Worm (Caenorhabditis elegans) whole organism, L3 larva: Measurements from ENCODE around the gene gtf-2A2.

ENCODE experiments used
- R02D3.7 ChIP-seq: fragments of 150-350 bp; optimal IDR thresholded peaks from 2 replicates; lab custom pipeline; 2014; ENCODE audit warnings: missing biosample characterization, missing genetic modification characterization
- ZK546.5 ChIP-seq: sonication (generic microtip); optimal IDR thresholded peaks from 2 replicates; lab custom pipeline; 2017; ENCODE audit warnings: missing biosample characterization, missing genetic modification characterization
- aly-2 ChIP-seq: fragments of 150-350 bp; optimal IDR thresholded peaks from 2 replicates; lab custom pipeline; 2014; ENCODE audit warnings: missing biosample characterization, missing genetic modification characterization
- ama-1 ChIP-seq: fragments of 150-350 bp; optimal IDR thresholded peaks from 2 replicates; lab custom pipeline; 2018
- ceh-16 ChIP-seq: sonication (generic microtip); optimal IDR thresholded peaks from 2 replicates; lab custom pipeline; 2017; ENCODE audit warnings: missing biosample characterization, missing genetic modification characterization
- ceh-82 ChIP-seq: fragments of 150-350 bp; optimal IDR thresholded peaks from 2 replicates; lab custom pipeline; 2014; ENCODE audit warnings: missing biosample characterization, missing genetic modification characterization
- ceh-9 ChIP-seq: sonication (generic microtip); optimal IDR thresholded peaks from 2 replicates; lab custom pipeline; 2018; ENCODE audit warnings: missing biosample characterization, missing genetic modification characterization
- daf-12 ChIP-seq: fragments of 150-350 bp; optimal IDR thresholded peaks from 2 replicates; lab custom pipeline; 2014; ENCODE audit warnings: missing biosample characterization, missing genetic modification reagents, missing genetic modification characterization
- egl-5 ChIP-seq: fragments of 150-350 bp; optimal IDR thresholded peaks from 2 replicates; lab custom pipeline; 2017; ENCODE audit warnings: missing biosample characterization, missing genetic modification reagents, missing genetic modification characterization, inconsistent platforms
- elt-1 ChIP-seq: fragments of 150-350 bp; optimal IDR thresholded peaks from 2 replicates; lab custom pipeline; 2014; ENCODE audit warnings: missing biosample characterization, missing genetic modification characterization
- elt-2 ChIP-seq: sonication (generic microtip); optimal IDR thresholded peaks from 2 replicates; lab custom pipeline; 2016; ENCODE audit warnings: missing genetic modification reagents, mild to moderate bottlenecking, missing genetic modification characterization, missing compliant biosample characterization
- elt-3 ChIP-seq, 3 experiments: fragments of 150-350 bp in 1 of 3; sonication (generic microtip) in 2 of 3; optimal IDR thresholded peaks; 2 replicates in 2 of 3; 4 replicates in 1 of 3; lab custom pipeline; 2014 to 2017; ENCODE audit warnings: missing biosample characterization in 3 of 3, missing genetic modification characterization in 3 of 3
- eor-1 ChIP-seq, 2 experiments: fragments of 150-350 bp; optimal IDR thresholded peaks; 2 replicates each; lab custom pipeline; 2014 to 2018; ENCODE audit warnings: missing biosample characterization in 2 of 2, missing genetic modification characterization in 2 of 2
- fkh-10 ChIP-seq: sonication (generic microtip); optimal IDR thresholded peaks from 2 replicates; lab custom pipeline; 2017; ENCODE audit warnings: missing biosample characterization, missing genetic modification reagents, missing genetic modification characterization
- fkh-2 ChIP-seq: fragments of 150-350 bp; optimal IDR thresholded peaks from 2 replicates; lab custom pipeline; 2014; ENCODE audit warnings: missing biosample characterization, missing genetic modification reagents, missing genetic modification characterization
- fos-1 ChIP-seq: fragments of 150-350 bp; optimal IDR thresholded peaks from 2 replicates; lab custom pipeline; 2014; ENCODE audit warnings: missing biosample characterization, missing genetic modification characterization
- hmg-11 ChIP-seq: sonication (generic microtip); optimal IDR thresholded peaks from 2 replicates; lab custom pipeline; 2016; ENCODE audit warnings: missing genetic modification characterization, missing compliant biosample characterization
- lin-15B ChIP-seq: fragments of 150-350 bp; optimal IDR thresholded peaks from 2 replicates; lab custom pipeline; 2014; ENCODE audit warnings: missing biosample characterization, missing genetic modification characterization
- lin-39 ChIP-seq: fragments of 150-350 bp; optimal IDR thresholded peaks from 2 replicates; lab custom pipeline; 2018; ENCODE audit warnings: missing biosample characterization, missing genetic modification reagents, missing genetic modification characterization
- lsy-12 ChIP-seq: sonication (generic microtip); optimal IDR thresholded peaks from 2 replicates; lab custom pipeline; 2016; ENCODE audit warnings: mild to moderate bottlenecking, missing genetic modification characterization, missing compliant biosample characterization
- mdl-1 ChIP-seq: fragments of 150-350 bp; optimal IDR thresholded peaks from 2 replicates; lab custom pipeline; 2014; ENCODE audit warnings: missing biosample characterization, missing genetic modification characterization
- mml-1 ChIP-seq: fragments of 150-350 bp; sonication (generic microtip); optimal IDR thresholded peaks from 3 replicates; lab custom pipeline; 2014; ENCODE audit warnings: missing biosample characterization, missing genetic modification characterization
- nfya-1 ChIP-seq: sonication (generic microtip); optimal IDR thresholded peaks from 2 replicates; lab custom pipeline; 2017; ENCODE audit warnings: missing genetic modification characterization, mild to moderate bottlenecking, missing compliant biosample characterization, antibody characterized with exemption, moderate library complexity; ENCODE audit not compliant: insufficient read depth
- nhr-11 ChIP-seq: fragments of 150-350 bp; optimal IDR thresholded peaks from 2 replicates; lab custom pipeline; 2014; ENCODE audit warnings: missing biosample characterization, missing genetic modification characterization
- nhr-12 ChIP-seq: fragments of 150-350 bp; optimal IDR thresholded peaks from 2 replicates; lab custom pipeline; 2014; ENCODE audit warnings: missing biosample characterization, missing genetic modification characterization
- nhr-237 ChIP-seq: fragments of 150-350 bp; optimal IDR thresholded peaks from 2 replicates; lab custom pipeline; 2014; ENCODE audit warnings: missing biosample characterization, missing genetic modification characterization
- nhr-25 ChIP-seq: sonication (generic microtip); optimal IDR thresholded peaks from 2 replicates; lab custom pipeline; 2017; ENCODE audit warnings: missing biosample characterization, missing genetic modification characterization
- nhr-28 ChIP-seq: fragments of 150-350 bp; optimal IDR thresholded peaks from 2 replicates; lab custom pipeline; 2014; ENCODE audit warnings: missing biosample characterization, missing genetic modification characterization
- nhr-43 ChIP-seq: sonication (generic microtip); optimal IDR thresholded peaks from 2 replicates; lab custom pipeline; 2016; ENCODE audit warnings: mild to moderate bottlenecking, missing genetic modification characterization, missing compliant biosample characterization; ENCODE audit not compliant: poor library complexity, severe bottlenecking
- nhr-67 ChIP-seq: fragments of 150-350 bp; optimal IDR thresholded peaks from 2 replicates; lab custom pipeline; 2014; ENCODE audit warnings: missing biosample characterization, missing genetic modification characterization
- nhr-76 ChIP-seq: fragments of 150-350 bp; sonication (generic microtip); optimal IDR thresholded peaks from 5 replicates; lab custom pipeline; 2014; ENCODE audit warnings: missing biosample characterization, missing genetic modification characterization
- nhr-77 ChIP-seq: fragments of 150-350 bp; optimal IDR thresholded peaks from 2 replicates; lab custom pipeline; 2014; ENCODE audit warnings: missing biosample characterization, missing genetic modification characterization
- pha-4 ChIP-seq: fragments of 150-350 bp; optimal IDR thresholded peaks from 2 replicates; lab custom pipeline; 2014; ENCODE audit warnings: missing biosample characterization, missing genetic modification reagents, missing genetic modification characterization
- pqm-1 ChIP-seq: fragments of 150-350 bp; optimal IDR thresholded peaks from 2 replicates; lab custom pipeline; 2017; ENCODE audit warnings: missing biosample characterization, missing genetic modification characterization, inconsistent platforms
- sea-2 ChIP-seq: fragments of 150-350 bp; sonication (generic microtip); optimal IDR thresholded peaks from 4 replicates; lab custom pipeline; 2014; ENCODE audit warnings: missing biosample characterization, missing genetic modification reagents, missing genetic modification characterization
- snpc-4 ChIP-seq: fragments of 150-350 bp; optimal IDR thresholded peaks from 2 replicates; lab custom pipeline; 2014; ENCODE audit warnings: missing biosample characterization, missing genetic modification characterization
- tbx-2 ChIP-seq: sonication (generic microtip); optimal IDR thresholded peaks from 2 replicates; lab custom pipeline; 2016; ENCODE audit warnings: mild to moderate bottlenecking, missing genetic modification characterization, missing compliant biosample characterization
- unc-39 ChIP-seq: sonication (generic microtip); optimal IDR thresholded peaks from 4 replicates; lab custom pipeline; 2017; ENCODE audit warnings: missing biosample characterization, missing genetic modification characterization
- unc-62 ChIP-seq: fragments of 150-350 bp; sonication (generic microtip); optimal IDR thresholded peaks from 4 replicates; lab custom pipeline; 2014; ENCODE audit warnings: missing biosample characterization, missing genetic modification reagents, missing genetic modification characterization
- zag-1 ChIP-seq: fragments of 150-350 bp; optimal IDR thresholded peaks from 2 replicates; lab custom pipeline; 2014; ENCODE audit warnings: missing biosample characterization, missing genetic modification characterization
- ztf-11 ChIP-seq: fragments of 150-350 bp; optimal IDR thresholded peaks from 2 replicates; lab custom pipeline; 2014; ENCODE audit warnings: missing biosample characterization, missing genetic modification characterization
- ztf-4 ChIP-seq: fragments of 150-350 bp; optimal IDR thresholded peaks from 2 replicates; lab custom pipeline; 2014; ENCODE audit warnings: missing biosample characterization, missing genetic modification characterization

gtf-2A2 gene

DNA sequence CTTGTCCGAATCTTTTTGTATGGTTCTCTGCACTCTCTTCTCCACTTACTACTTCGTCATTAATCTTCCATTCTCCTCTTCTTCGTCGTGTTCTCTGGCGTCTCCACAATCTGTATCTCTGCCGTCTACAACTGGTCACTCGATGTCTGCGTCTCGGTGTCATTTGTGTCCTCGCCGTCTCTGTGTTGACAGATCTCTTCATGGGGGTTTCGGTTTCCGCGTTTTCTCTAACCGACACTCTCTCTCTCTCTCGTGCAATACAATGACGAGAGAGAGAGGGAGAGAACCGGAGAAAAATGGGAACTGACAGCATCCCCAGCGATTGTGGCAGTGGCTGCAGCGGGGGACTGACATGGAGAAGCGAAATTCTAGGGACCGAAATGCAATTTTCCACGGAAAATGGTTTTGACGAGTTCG, 12.0 kb upstream of the gtf-2A2 start (continued):
- TF ChIP-seq mdl-1 (peak; percentile 95), egl-5 (peak; percentile 99), mml-1 (tag; lab: Kevin White, UChicago) (no peak), sea-2 (peak; percentile 56), nhr-12 (tag; lab: Kevin White, UChicago) (no peak), daf-12 (tag; lab: Kevin White, UChicago) (peak; percentile 86), pha-4 (peak; percentile 100), ceh-16 (peak; percentile 73), unc-62 (GFP tag; lab: Kevin White, UChicago) (peak; percentile 99), ztf-4 (peak; percentile 85), aly-2 (tag; lab: Kevin White, UChicago) (peak; percentile 35), ama-1 (peak; percentile 97), nhr-43 (tag; lab: Kevin White, UChicago) (peak; percentile 96), elt-3 (tag; optimal IDR thresholded peaks at IDR 0.05; lab: Kevin White, UChicago) (peak in 1 of 3 experiments; percentile 92), nhr-76 (tag; lab: Kevin White, UChicago) (peak; percentile 24), elt-2 (tag; lab: Kevin White, UChicago) (peak; percentile 91), zag-1 (peak; percentile 83)

- TF ChIP-seq nfya-1 (tag; lab: Kevin White, UChicago) (peak; percentile 33), pha-4 (peak; percentile 52), lsy-12 (tag; lab: Kevin White, UChicago) (no peak)
Observed at ce11 chrIII:12613138-12613915, 11.2 kb upstream of the gtf-2A2 start.

ce11 chrIII:12614161-12614560, 10.4 kb upstream of the gtf-2A2 start:
- TF ChIP-seq nhr-28 (tag; lab: Kevin White, UChicago), result no peak
- no peak for TF ChIP-seq zag-1
- TF ChIP-seq pha-4, result peak; percentile 9

- TF ChIP-seq unc-39 (tag; lab: Kevin White, UChicago) (no peak), pqm-1 (tag; lab: Kevin White, UChicago) (peak; percentile 93), fkh-10 (GFP tag; lab: Kevin White, UChicago) (no peak), nfya-1 (tag; lab: Kevin White, UChicago) (peak; percentile 41), nhr-77 (tag; lab: Kevin White, UChicago) (no peak), ceh-16 (no peak), daf-12 (tag; lab: Kevin White, UChicago) (no peak), mml-1 (tag; lab: Kevin White, UChicago) (no peak), zag-1 (no peak), mdl-1 (no peak), fkh-2 (no peak), nhr-76 (tag; lab: Kevin White, UChicago) (no peak), lin-15B (tag; lab: Kevin White, UChicago) (no peak), eor-1 (tag; optimal IDR thresholded peaks at IDR 0.05; lab: Kevin White, UChicago) (peak in 1 of 2 experiments; percentile 61), elt-1 (tag; lab: Kevin White, UChicago) (no peak), ztf-11 (tag; lab: Kevin White, UChicago) (no peak), tbx-2 (tag; lab: Kevin White, UChicago) (peak; percentile 12), R02D3.7 (no peak), nhr-67 (no peak), elt-2 (tag; lab: Kevin White, UChicago) (peak; percentile 84), nhr-28 (tag; lab: Kevin White, UChicago) (no peak), ama-1 (peak; percentile 77), lin-39 (tag; lab: Kevin White, UChicago) (peak; percentile 12), ztf-4 (no peak), ZK546.5 (tag; lab: Kevin White, UChicago) (no peak), ceh-82 (tag; lab: Kevin White, UChicago) (no peak), nhr-11 (tag; lab: Kevin White, UChicago) (no peak), hmg-11 (tag; lab: Kevin White, UChicago) (no peak), lsy-12 (tag; lab: Kevin White, UChicago) (no peak), nhr-237 (tag; lab: Kevin White, UChicago) (no peak), egl-5 (peak; percentile 82), nhr-12 (tag; lab: Kevin White, UChicago) (no peak), ceh-9 (tag; lab: Kevin White, UChicago) (no peak), pha-4 (peak; percentile 92), nhr-25 (tag; lab: Kevin White, UChicago) (peak; percentile 67), nhr-43 (tag; lab: Kevin White, UChicago) (peak; percentile 64), fos-1 (tag; lab: Kevin White, UChicago) (peak; percentile 79), unc-62 (GFP tag; lab: Kevin White, UChicago) (peak; percentile 37), snpc-4 (tag; lab: Kevin White, UChicago) (no peak), sea-2 (no peak)
Observed at ce11 chrIII:12614669-12615451, 9.7 kb upstream of the gtf-2A2 start.
